Worm (Caenorhabditis elegans): Measurements from ENCODE around the gene str-16.

ce11 chrV:3236610-3237009, at the start of gene str-16, which contains the start of gene K08D9.9:
- no peak for TF ChIP-seq pha-4 (GFP tag; IDR thresholded peaks at IDR 0.05)
- no peak for TF ChIP-seq pha-4 (tag; optimal IDR thresholded peaks at IDR 0.05)
- no peak for TF ChIP-seq mxl-2 (GFP tag; conservative IDR thresholded peaks at IDR 0.05)
- TF ChIP-seq vab-7 (GFP tag; IDR thresholded peaks at IDR 0.05) = no peak
- TF ChIP-seq lin-15B (tag; optimal IDR thresholded peaks at IDR 0.05) = no peak

Measured in whole organism, L4 larva.